Fruit fly (Drosophila melanogaster) whole organism, wandering third instar larva: Measurements from ENCODE around the gene Gr61a.

Source experiments
- Abd-B ChIP-seq: fragments of >200 bp; optimal IDR thresholded peaks from 2 replicates; lab custom pipeline; 2017; ENCODE audit warnings: missing biosample characterization, missing genetic modification characterization
- CG9705 ChIP-seq: fragments of 200-800 bp; sonication (Bioruptor generic); optimal IDR thresholded peaks from 2 replicates; lab custom pipeline; 2018; ENCODE audit warnings: missing biosample characterization, mild to moderate bottlenecking, missing genetic modification characterization
- CrebA ChIP-seq: fragments of 200-800 bp; sonication (Bioruptor generic); optimal IDR thresholded peaks from 2 replicates; lab custom pipeline; 2016; ENCODE audit warnings: missing biosample characterization, mild to moderate bottlenecking, missing genetic modification characterization, borderline replicate concordance
- Dfd ChIP-seq: fragments of >200 bp; optimal IDR thresholded peaks from 2 replicates; lab custom pipeline; 2017; ENCODE audit warnings: missing biosample characterization, missing genetic modification characterization
- Dif ChIP-seq: fragments of 200-275, 200-300 bp; sonication (Bioruptor generic); optimal IDR thresholded peaks from 2 replicates; lab custom pipeline; 2018; ENCODE audit warnings: missing biosample characterization, missing genetic modification characterization; ENCODE audit not compliant: partially characterized antibody
- GATAd ChIP-seq: sonication (Bioruptor generic); optimal IDR thresholded peaks from 2 replicates; lab custom pipeline; 2016; ENCODE audit warnings: missing biosample characterization, missing genetic modification characterization
- HLH106 ChIP-seq: fragments of 200-800 bp; optimal IDR thresholded peaks from 3 replicates; lab custom pipeline; 2019; ENCODE audit warnings: missing biosample characterization, mild to moderate bottlenecking, missing genetic modification characterization, moderate library complexity
- Hnf4 ChIP-seq: fragments of 200-800 bp; sonication (Bioruptor generic); optimal IDR thresholded peaks from 2 replicates; lab custom pipeline; 2016; ENCODE audit warnings: missing biosample characterization, mild to moderate bottlenecking, missing genetic modification characterization
- Hr78 ChIP-seq: fragments of >200 bp; optimal IDR thresholded peaks from 2 replicates; lab custom pipeline; 2017; ENCODE audit warnings: missing biosample characterization, missing genetic modification characterization
- Jra ChIP-seq: sonication (Bioruptor generic); optimal IDR thresholded peaks from 2 replicates; lab custom pipeline; 2016; ENCODE audit warnings: missing biosample characterization, missing genetic modification characterization
- Mio ChIP-seq: sonication (Bioruptor generic); optimal IDR thresholded peaks from 2 replicates; lab custom pipeline; 2016; ENCODE audit warnings: missing biosample characterization, missing genetic modification characterization
- Myc ChIP-seq: fragments of >200 bp; optimal IDR thresholded peaks from 2 replicates; lab custom pipeline; 2017
- N ChIP-seq: fragments of >200 bp; optimal IDR thresholded peaks from 2 replicates; lab custom pipeline; 2018; ENCODE audit warnings: missing biosample characterization, missing external identifiers, missing genetic modification characterization
- OdsH ChIP-seq: fragments of 200-800 bp; sonication (Bioruptor generic); optimal IDR thresholded peaks from 2 replicates; lab custom pipeline; 2016; ENCODE audit warnings: missing biosample characterization, mild to moderate bottlenecking, missing genetic modification characterization
- Rel ChIP-seq, 2 experiments: fragments of 200-800 bp; sonication (Bioruptor generic) in 1 of 2; optimal IDR thresholded peaks; 2 replicates in 1 of 2; 3 replicates in 1 of 2; lab custom pipeline; 2016 to 2019; ENCODE audit warnings: mild to moderate bottlenecking in 2 of 2, missing biosample characterization in 2 of 2, missing genetic modification characterization in 2 of 2, moderate library complexity in 1 of 2
- Sp1 ChIP-seq: fragments of 200-800 bp; sonication (Bioruptor generic); optimal IDR thresholded peaks from 3 replicates; lab custom pipeline; 2019; ENCODE audit warnings: missing biosample characterization, mild to moderate bottlenecking, missing genetic modification characterization, moderate library complexity
- Vsx2 ChIP-seq: fragments of 200-300, 225-300 bp; sonication (Bioruptor generic); optimal IDR thresholded peaks from 2 replicates; lab custom pipeline; 2018; ENCODE audit warnings: missing biosample characterization, missing genetic modification characterization; ENCODE audit not compliant: partially characterized antibody
- br ChIP-seq: fragments of 200-800 bp; sonication (Bioruptor generic); optimal IDR thresholded peaks from 2 replicates; lab custom pipeline; 2016; ENCODE audit warnings: missing biosample characterization, missing genetic modification characterization
- brk ChIP-seq: fragments of 200-800 bp; sonication (Bioruptor generic); optimal IDR thresholded peaks from 2 replicates; lab custom pipeline; 2016; ENCODE audit warnings: missing biosample characterization, mild to moderate bottlenecking, missing genetic modification characterization
- dl ChIP-seq, 2 experiments: fragments of 175-275, 200-275 bp in 1 of 2; fragments of 200-275 bp in 1 of 2; sonication (Bioruptor generic); optimal IDR thresholded peaks; lab custom pipeline; 2018; ENCODE audit warnings: mild to moderate bottlenecking in 2 of 2, missing biosample characterization in 2 of 2, missing genetic modification characterization in 2 of 2, moderate library complexity in 2 of 2; ENCODE audit not compliant: partially characterized antibody in 2 of 2, insufficient read depth in 1 of 2
- dmrt93B ChIP-seq: fragments of 200-800 bp; sonication (Bioruptor generic); optimal IDR thresholded peaks from 2 replicates; lab custom pipeline; 2018; ENCODE audit warnings: missing biosample characterization, mild to moderate bottlenecking, missing genetic modification characterization
- dsf ChIP-seq: sonication (Bioruptor generic); optimal IDR thresholded peaks from 2 replicates; lab custom pipeline; 2016; ENCODE audit warnings: missing biosample characterization, missing genetic modification characterization, borderline replicate concordance
- ey ChIP-seq: fragments of 200-800 bp; sonication (Bioruptor generic); optimal IDR thresholded peaks from 2 replicates; lab custom pipeline; 2016; ENCODE audit warnings: missing biosample characterization, missing genetic modification characterization
- foxo ChIP-seq, 2 experiments: fragments of 200-800 bp; sonication (Bioruptor generic); optimal IDR thresholded peaks; 2 replicates in 1 of 2; 3 replicates in 1 of 2; lab custom pipeline; 2016 to 2017; ENCODE audit warnings: missing biosample characterization in 2 of 2, missing genetic modification characterization in 2 of 2
- fru ChIP-seq: fragments of 200-800 bp; sonication (Bioruptor generic); optimal IDR thresholded peaks from 3 replicates; lab custom pipeline; 2016; ENCODE audit warnings: missing biosample characterization, mild to moderate bottlenecking, missing genetic modification characterization
- h ChIP-seq: fragments of 200-800 bp; sonication (Bioruptor generic); optimal IDR thresholded peaks from 3 replicates; lab custom pipeline; 2016; ENCODE audit warnings: missing biosample characterization, mild to moderate bottlenecking, missing genetic modification characterization
- jim ChIP-seq: fragments of 175-275, 200-325 bp; sonication (Bioruptor generic); optimal IDR thresholded peaks from 2 replicates; lab custom pipeline; 2016; ENCODE audit warnings: missing biosample characterization, mild to moderate bottlenecking, missing genetic modification characterization
- lola ChIP-seq: fragments of >200 bp; optimal IDR thresholded peaks from 2 replicates; lab custom pipeline; 2017; ENCODE audit warnings: missing biosample characterization, missing genetic modification characterization
- pan ChIP-seq: fragments of >200 bp; optimal IDR thresholded peaks from 2 replicates; lab custom pipeline; 2017
- psq ChIP-seq: fragments of 200-800 bp; sonication (Bioruptor generic); optimal IDR thresholded peaks from 3 replicates; lab custom pipeline; 2017; ENCODE audit warnings: missing biosample characterization, mild to moderate bottlenecking, missing genetic modification characterization, moderate library complexity
- rgr ChIP-seq: fragments of 200-800 bp; sonication (Bioruptor generic); optimal IDR thresholded peaks from 3 replicates; lab custom pipeline; 2016; ENCODE audit warnings: missing biosample characterization, mild to moderate bottlenecking, missing genetic modification characterization
- sv ChIP-seq: fragments of 200-800 bp; sonication (Bioruptor generic); optimal IDR thresholded peaks from 3 replicates; lab custom pipeline; 2016; ENCODE audit warnings: missing biosample characterization, missing genetic modification characterization
- tai ChIP-seq: sonication (Bioruptor generic); optimal IDR thresholded peaks from 2 replicates; lab custom pipeline; 2016; ENCODE audit warnings: missing biosample characterization, missing genetic modification characterization
- usp ChIP-seq: fragments of >200 bp; optimal IDR thresholded peaks from 2 replicates; lab custom pipeline; 2017; ENCODE audit warnings: missing biosample characterization, missing genetic modification characterization
- woc ChIP-seq: sonication (Bioruptor generic); optimal IDR thresholded peaks from 2 replicates; lab custom pipeline; 2016; ENCODE audit warnings: missing biosample characterization, mild to moderate bottlenecking, missing genetic modification characterization

Gr61a gene

DNA sequence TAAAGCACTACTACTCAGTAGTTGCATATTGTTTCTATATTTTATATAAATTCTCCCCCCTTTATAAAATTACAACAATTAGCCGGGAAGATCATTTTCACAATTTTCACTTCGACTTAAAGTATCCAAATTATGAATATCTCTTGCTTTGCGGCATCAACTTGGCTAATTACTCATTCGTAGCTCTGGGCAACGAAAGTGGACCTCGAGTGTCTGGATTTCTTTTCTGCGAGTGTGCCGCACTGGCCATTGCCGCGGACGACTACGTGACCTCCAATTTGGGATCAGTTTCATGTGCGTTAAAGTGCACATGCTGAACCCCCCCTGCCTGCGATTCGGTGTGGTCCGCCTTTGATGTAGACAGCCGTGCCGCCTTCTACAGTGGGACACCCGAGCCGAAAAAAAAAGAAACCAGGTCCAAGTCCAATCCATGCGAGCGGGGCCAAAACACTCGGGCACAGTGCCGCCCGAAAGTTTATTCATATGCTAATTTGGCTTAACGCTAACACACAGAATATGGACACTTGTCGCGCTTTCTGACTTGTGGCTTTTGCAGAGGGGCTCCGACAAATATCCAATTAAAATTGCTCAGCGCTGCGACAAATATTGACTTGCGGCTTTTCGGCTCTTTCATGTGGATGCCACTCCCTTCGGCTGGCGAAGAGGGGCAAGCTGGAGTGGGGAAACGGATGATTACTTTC is 22.7 kb upstream of the Gr61a start:
- TF ChIP-seq usp (GFP tag; lab: Kevin White, UChicago) (no peak), CG9705 (peak; percentile 24), Sp1 (GFP tag; lab: Kevin White, UChicago) (peak; percentile 63), lola (GFP tag; lab: Kevin White, UChicago) (no peak), Mio (GFP tag; lab: Kevin White, UChicago) (no peak), fru (GFP tag; lab: Kevin White, UChicago) (peak; percentile 45), Jra (GFP tag; lab: Kevin White, UChicago) (no peak), tai (GFP tag; lab: Kevin White, UChicago) (no peak), ey (GFP tag; lab: Kevin White, UChicago) (peak; percentile 32), N (GFP tag; lab: Kevin White, UChicago) (no peak), HLH106 (tag; lab: Kevin White, UChicago) (peak; percentile 61), psq (GFP tag; lab: Kevin White, UChicago) (no peak), dl (GFP tag; optimal IDR thresholded peaks at IDR 0.05; lab: Kevin White, UChicago; ENCODE audit: insufficient read depth in 1 of 2, partially characterized antibody in 2 of 2) (no peak), Abd-B (GFP tag; lab: Kevin White, UChicago) (no peak), foxo (GFP tag; optimal IDR thresholded peaks at IDR 0.05; lab: Kevin White, UChicago) (peak in 1 of 2 experiments; percentile 62), OdsH (GFP tag; lab: Kevin White, UChicago) (peak; percentile 28), Hr78 (GFP tag; lab: Kevin White, UChicago) (no peak), brk (GFP tag; lab: Kevin White, UChicago) (no peak), Vsx2 (GFP tag; lab: Kevin White, UChicago) (no peak), h (GFP tag; lab: Kevin White, UChicago) (peak; percentile 56), dmrt93B (GFP tag; lab: Kevin White, UChicago) (peak; percentile 33)

DNA sequence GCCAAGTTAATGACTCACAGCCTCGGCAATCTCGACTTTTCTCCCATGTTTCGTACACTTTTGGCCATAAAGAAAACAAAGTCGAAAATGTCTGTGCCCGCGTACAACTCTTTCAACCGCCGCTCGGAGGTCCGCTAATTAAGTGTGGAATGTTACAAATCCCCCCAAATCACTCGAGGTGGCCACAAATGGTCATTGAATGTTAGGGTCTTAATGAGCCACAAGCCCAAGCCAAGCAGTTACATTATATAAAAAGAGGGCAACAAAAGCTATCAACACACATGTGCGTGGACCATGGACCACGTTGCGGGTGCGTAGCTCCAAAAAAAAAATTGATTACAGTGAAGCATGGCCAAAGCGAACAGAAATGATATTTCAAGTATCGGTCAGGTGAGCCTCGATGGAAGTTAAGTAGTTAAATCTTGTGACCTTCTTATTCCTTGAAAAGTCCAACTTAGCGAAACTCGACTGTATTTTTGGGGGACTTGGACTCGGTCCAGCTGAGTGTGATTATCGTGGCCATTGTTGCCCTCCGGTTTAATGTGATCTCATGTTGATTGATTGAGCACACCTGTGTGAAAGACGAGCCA is 21.9 kb upstream of the Gr61a start:
- TF ChIP-seq foxo (GFP tag; optimal IDR thresholded peaks at IDR 0.05; lab: Kevin White, UChicago): peak in 1 of 2 experiments; percentile 72
- TF ChIP-seq GATAd (GFP tag; lab: Kevin White, UChicago): no peak
- TF ChIP-seq CG9705: no peak
- no peak for TF ChIP-seq brk (GFP tag; lab: Kevin White, UChicago)
- peak; percentile 56 for TF ChIP-seq Hnf4 (GFP tag; lab: Kevin White, UChicago)
- no peak for TF ChIP-seq pan
- no peak for TF ChIP-seq N (GFP tag; lab: Kevin White, UChicago)
- no peak for TF ChIP-seq lola (GFP tag; lab: Kevin White, UChicago)
- TF ChIP-seq Hr78 (GFP tag; lab: Kevin White, UChicago): no peak
- TF ChIP-seq CrebA: no peak
- TF ChIP-seq woc (GFP tag; lab: Kevin White, UChicago): peak; percentile 66
- TF ChIP-seq Mio (GFP tag; lab: Kevin White, UChicago): no peak
- no peak for TF ChIP-seq Dfd
- peak; percentile 59 for TF ChIP-seq h (GFP tag; lab: Kevin White, UChicago)
- no peak for TF ChIP-seq dl (GFP tag; optimal IDR thresholded peaks at IDR 0.05; lab: Kevin White, UChicago; ENCODE audit: insufficient read depth in 1 of 2, partially characterized antibody in 2 of 2)
- peak; percentile 38 for TF ChIP-seq rgr (GFP tag; lab: Kevin White, UChicago)
- peak; percentile 85 for TF ChIP-seq sv (GFP tag; lab: Kevin White, UChicago)
- TF ChIP-seq tai (GFP tag; lab: Kevin White, UChicago): no peak
- TF ChIP-seq Sp1 (GFP tag; lab: Kevin White, UChicago): peak; percentile 38
- TF ChIP-seq Dif (GFP tag; lab: Kevin White, UChicago): no peak
- peak; percentile 41 for TF ChIP-seq ey (GFP tag; lab: Kevin White, UChicago)
- no peak for TF ChIP-seq usp (GFP tag; lab: Kevin White, UChicago)
- no peak for TF ChIP-seq Jra (GFP tag; lab: Kevin White, UChicago)
- TF ChIP-seq br (GFP tag; lab: Kevin White, UChicago): peak; percentile 51
- TF ChIP-seq dmrt93B (GFP tag; lab: Kevin White, UChicago): no peak
- peak; percentile 55 for TF ChIP-seq fru (GFP tag; lab: Kevin White, UChicago)
- TF ChIP-seq HLH106 (tag; lab: Kevin White, UChicago): peak; percentile 51
- no peak for TF ChIP-seq Abd-B (GFP tag; lab: Kevin White, UChicago)
- TF ChIP-seq psq (GFP tag; lab: Kevin White, UChicago): peak; percentile 13
- peak; percentile 29 for TF ChIP-seq OdsH (GFP tag; lab: Kevin White, UChicago)

DNA sequence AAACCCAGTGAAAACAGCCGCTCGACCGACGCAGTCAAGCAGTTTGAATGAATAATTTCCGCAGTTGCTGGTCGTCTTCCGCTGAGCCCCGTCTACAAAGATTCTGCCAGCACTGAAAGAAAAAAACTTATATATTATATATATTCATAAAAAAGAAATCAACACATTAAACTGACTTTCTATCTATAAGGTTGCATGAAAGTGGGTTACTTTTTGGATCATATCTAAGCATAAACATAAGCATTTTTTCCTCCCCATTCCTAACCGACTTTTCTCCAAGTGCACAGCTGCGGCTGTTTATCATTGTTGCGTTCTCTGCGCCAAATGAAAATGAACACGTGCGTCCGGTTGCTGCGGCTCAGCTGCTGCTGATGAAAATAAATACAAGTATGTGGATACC is 20.9 kb upstream of the Gr61a start:
- TF ChIP-seq sv (GFP tag; lab: Kevin White, UChicago) (no peak), HLH106 (tag; lab: Kevin White, UChicago) (peak; percentile 82), psq (GFP tag; lab: Kevin White, UChicago) (peak; percentile 69), h (GFP tag; lab: Kevin White, UChicago) (peak; percentile 81), GATAd (GFP tag; lab: Kevin White, UChicago) (no peak), br (GFP tag; lab: Kevin White, UChicago) (peak; percentile 63), CG9705 (no peak), OdsH (GFP tag; lab: Kevin White, UChicago) (peak; percentile 67), rgr (GFP tag; lab: Kevin White, UChicago) (peak; percentile 75), Dfd (no peak), jim (GFP tag; lab: Kevin White, UChicago) (no peak), lola (GFP tag; lab: Kevin White, UChicago) (no peak), Rel (GFP tag; optimal IDR thresholded peaks at IDR 0.05; lab: Kevin White, UChicago) (peak; percentile 22), Rel (tag; optimal IDR thresholded peaks at IDR 0.05; lab: Kevin White, UChicago) (peak; percentile 24), foxo (GFP tag; optimal IDR thresholded peaks at IDR 0.05; lab: Kevin White, UChicago) (peak in 1 of 2 experiments; percentile 78), Dif (GFP tag; lab: Kevin White, UChicago) (no peak), Mio (GFP tag; lab: Kevin White, UChicago) (no peak), N (GFP tag; lab: Kevin White, UChicago) (no peak), usp (GFP tag; lab: Kevin White, UChicago) (no peak), Myc (lab: Kevin White, UChicago) (no peak), Hr78 (GFP tag; lab: Kevin White, UChicago) (no peak), tai (GFP tag; lab: Kevin White, UChicago) (no peak), Abd-B (GFP tag; lab: Kevin White, UChicago) (no peak), fru (GFP tag; lab: Kevin White, UChicago) (peak; percentile 74), dl (GFP tag; optimal IDR thresholded peaks at IDR 0.05; lab: Kevin White, UChicago; ENCODE audit: insufficient read depth in 1 of 2, partially characterized antibody in 2 of 2) (no peak), dmrt93B (GFP tag; lab: Kevin White, UChicago) (peak; percentile 56), dsf (GFP tag; lab: Kevin White, UChicago) (no peak), ey (GFP tag; lab: Kevin White, UChicago) (peak; percentile 49)
